Fruit fly (Drosophila melanogaster) whole organism, embryonic: ENCODE results near the gene CG7227.

Source experiments
- BEAF-32 ChIP-seq: fragments of 200-800 bp; sonication (Bioruptor generic); optimal IDR thresholded peaks from 3 replicates; lab custom pipeline; 2017; ENCODE audit warnings: missing biosample characterization, missing genetic modification characterization, mild to moderate bottlenecking, moderate library complexity, missing genetic modification reagents
- CG10209 ChIP-seq: fragments of 200-800 bp; sonication (Bioruptor generic); optimal IDR thresholded peaks from 3 replicates; lab custom pipeline; 2017; ENCODE audit warnings: missing biosample characterization, mild to moderate bottlenecking, missing genetic modification characterization, missing genetic modification reagents
- CG12104 ChIP-seq: fragments of 200-800 bp; sonication (Bioruptor generic); optimal IDR thresholded peaks from 3 replicates; lab custom pipeline; 2016; ENCODE audit warnings: missing biosample characterization, missing genetic modification characterization
- CG13123 ChIP-seq: fragments of 200-800 bp; sonication (Bioruptor generic); optimal IDR thresholded peaks from 2 replicates; lab custom pipeline; 2016; ENCODE audit warnings: missing biosample characterization, missing genetic modification characterization
- CG13296 ChIP-seq: fragments of 200-800 bp; sonication (Bioruptor generic); optimal IDR thresholded peaks from 3 replicates; lab custom pipeline; 2018; ENCODE audit warnings: missing biosample characterization, mild to moderate bottlenecking, missing genetic modification characterization
- CG15269 ChIP-seq: fragments of 200-800 bp; sonication (Bioruptor generic); optimal IDR thresholded peaks from 2 replicates; lab custom pipeline; 2018; ENCODE audit warnings: missing biosample characterization, mild to moderate bottlenecking, missing genetic modification characterization, moderate library complexity
- CG15479 ChIP-seq: fragments of 200-800 bp; sonication (Bioruptor generic); optimal IDR thresholded peaks from 3 replicates; lab custom pipeline; 2019; ENCODE audit warnings: missing biosample characterization, mild to moderate bottlenecking, missing genetic modification characterization, moderate library complexity
- CG1602 ChIP-seq: fragments of 200-800 bp; sonication (Bioruptor generic); optimal IDR thresholded peaks from 3 replicates; lab custom pipeline; 2016; ENCODE audit warnings: missing biosample characterization, missing genetic modification characterization
- CG16779 ChIP-seq: fragments of 200-800 bp; sonication (Bioruptor generic); IDR thresholded peaks from 2 replicates; pipeline ENCODE4 v1.3.6; 2022; ENCODE audit warnings: missing biosample characterization, missing genetic modification characterization
- CG18262 ChIP-seq: fragments of 200-800 bp; optimal IDR thresholded peaks from 3 replicates; lab custom pipeline; 2019; ENCODE audit warnings: missing biosample characterization, mild to moderate bottlenecking, missing genetic modification characterization, moderate library complexity
- CG18764 ChIP-seq: fragments of 200-800 bp; sonication (Bioruptor generic); optimal IDR thresholded peaks from 3 replicates; lab custom pipeline; 2016; ENCODE audit warnings: missing biosample characterization, missing genetic modification characterization
- CG2116 ChIP-seq: fragments of 200-800 bp; sonication (Bioruptor generic); optimal IDR thresholded peaks from 3 replicates; lab custom pipeline; 2018; ENCODE audit warnings: missing biosample characterization, mild to moderate bottlenecking, missing genetic modification characterization
- CG31365 ChIP-seq: fragments of 200-800 bp; sonication (Bioruptor generic); optimal IDR thresholded peaks from 2 replicates; lab custom pipeline; 2018; ENCODE audit warnings: missing biosample characterization, mild to moderate bottlenecking, missing genetic modification characterization
- CG33213 ChIP-seq: fragments of 200-800 bp; sonication (Bioruptor generic); optimal IDR thresholded peaks from 3 replicates; lab custom pipeline; 2016; ENCODE audit warnings: missing biosample characterization, missing genetic modification characterization
- CG42726 ChIP-seq: fragments of 200-800 bp; sonication (Bioruptor generic); IDR thresholded peaks from 2 replicates; pipeline ENCODE4 v1.3.6; 2022; ENCODE audit warnings: missing biosample characterization, missing genetic modification characterization; ENCODE audit not compliant: partially characterized antibody
- CG4820 ChIP-seq: fragments of 200-800 bp; sonication (Bioruptor generic); optimal IDR thresholded peaks from 3 replicates; lab custom pipeline; 2016; ENCODE audit warnings: missing biosample characterization, missing genetic modification characterization
- CG8281 ChIP-seq: fragments of 200-800 bp; sonication (Bioruptor generic); optimal IDR thresholded peaks from 2 replicates; lab custom pipeline; 2018; ENCODE audit warnings: missing biosample characterization, mild to moderate bottlenecking, missing genetic modification characterization, moderate library complexity
- CG9437 ChIP-seq: fragments of 200-800 bp; sonication (Bioruptor generic); optimal IDR thresholded peaks from 2 replicates; lab custom pipeline; 2018; ENCODE audit warnings: missing biosample characterization, mild to moderate bottlenecking, missing genetic modification characterization
- Dfd ChIP-seq, 2 experiments: fragments of >200 bp; optimal IDR thresholded peaks; 2 replicates each; lab custom pipeline; 2017; ENCODE audit warnings: missing biosample characterization in 2 of 2, missing genetic modification characterization in 2 of 2
- Doc2 ChIP-seq: fragments of 200-800 bp; sonication (Bioruptor generic); IDR thresholded peaks from 2 replicates; pipeline ENCODE4 v1.3.6; 2022; ENCODE audit warnings: missing biosample characterization, missing genetic modification characterization
- Doc3 ChIP-seq: fragments of 200-800 bp; sonication (Bioruptor generic); IDR thresholded peaks from 3 replicates; pipeline ENCODE4 v1.3.6; 2022; ENCODE audit warnings: missing biosample characterization, missing genetic modification characterization; ENCODE audit not compliant: partially characterized antibody
- Ets65A ChIP-seq: fragments of 200-800 bp; sonication (Bioruptor generic); peaks from one replicate; lab custom pipeline; 2016; ENCODE audit warnings: missing biosample characterization, missing genetic modification characterization
- Ets97D ChIP-seq: fragments of 200-800 bp; sonication (Bioruptor generic); optimal IDR thresholded peaks from 3 replicates; lab custom pipeline; 2016; ENCODE audit warnings: missing biosample characterization, missing genetic modification characterization
- HLH3B ChIP-seq: fragments of 200-800 bp; sonication (Bioruptor generic); IDR thresholded peaks from 2 replicates; pipeline ENCODE4 v1.3.6; 2022; ENCODE audit warnings: missing biosample characterization, missing genetic modification characterization
- MBD-R2 ChIP-seq: fragments of 200-800 bp; sonication (Bioruptor generic); IDR thresholded peaks from 2 replicates; pipeline ENCODE4 v1.3.6; 2022; ENCODE audit warnings: missing biosample characterization, missing genetic modification characterization
- Meics ChIP-seq: fragments of 200-800 bp; sonication (Bioruptor generic); optimal IDR thresholded peaks from 2 replicates; lab custom pipeline; 2017; ENCODE audit warnings: missing biosample characterization, mild to moderate bottlenecking, missing genetic modification characterization
- Sry-β ChIP-seq: fragments of 200-800 bp; sonication (Bioruptor generic); optimal IDR thresholded peaks from 2 replicates; lab custom pipeline; 2018; ENCODE audit warnings: missing biosample characterization, mild to moderate bottlenecking, missing genetic modification characterization, moderate library complexity
- YL-1 ChIP-seq: fragments of 200-800 bp; sonication (Bioruptor generic); optimal IDR thresholded peaks from 3 replicates; lab custom pipeline; 2017; ENCODE audit warnings: missing biosample characterization, mild to moderate bottlenecking, missing genetic modification characterization
- amos ChIP-seq: fragments of 200-800 bp; sonication (Bioruptor generic); IDR thresholded peaks from 2 replicates; pipeline ENCODE4 v1.3.6; 2022; ENCODE audit warnings: missing biosample characterization, missing genetic modification characterization; ENCODE audit not compliant: partially characterized antibody
- bab2 ChIP-seq: fragments of 200-800 bp; sonication (Bioruptor generic); optimal IDR thresholded peaks from 2 replicates; lab custom pipeline; 2016; ENCODE audit warnings: missing biosample characterization, missing genetic modification characterization
- caup ChIP-seq: fragments of 200-800 bp; sonication (Bioruptor generic); optimal IDR thresholded peaks from 3 replicates; lab custom pipeline; 2017; ENCODE audit warnings: missing biosample characterization, mild to moderate bottlenecking, missing genetic modification characterization, moderate library complexity; ENCODE audit not compliant: severe bottlenecking
- cg ChIP-seq: fragments of 200-800 bp; sonication (Bioruptor generic); optimal IDR thresholded peaks from 3 replicates; lab custom pipeline; 2019; ENCODE audit warnings: missing biosample characterization, mild to moderate bottlenecking, missing genetic modification characterization, moderate library complexity
- chif ChIP-seq, 2 experiments: fragments of 200-800 bp; sonication (Bioruptor generic); optimal IDR thresholded peaks; 3 replicates each; lab custom pipeline; 2016; ENCODE audit warnings: missing biosample characterization in 2 of 2, missing genetic modification characterization in 2 of 2
- crp ChIP-seq, 2 experiments: fragments of 200-800 bp; sonication (Bioruptor generic); optimal IDR thresholded peaks; 2 replicates in 1 of 2; 3 replicates in 1 of 2; lab custom pipeline; 2017; ENCODE audit warnings: missing biosample characterization in 2 of 2, missing genetic modification characterization in 2 of 2, mild to moderate bottlenecking in 1 of 2, moderate library complexity in 1 of 2
- dmrt99B ChIP-seq: fragments of 200-800 bp; sonication (Bioruptor generic); optimal IDR thresholded peaks from 2 replicates; lab custom pipeline; 2018; ENCODE audit warnings: missing biosample characterization, mild to moderate bottlenecking, missing genetic modification characterization, moderate library complexity
- eve ChIP-seq, 2 experiments: fragments of >200 bp; optimal IDR thresholded peaks; 2 replicates each; lab custom pipeline; 2017; ENCODE audit warnings: missing biosample characterization in 2 of 2, missing genetic modification characterization in 2 of 2
- grau ChIP-seq: fragments of 200-800 bp; optimal IDR thresholded peaks from 3 replicates; lab custom pipeline; 2019; ENCODE audit warnings: missing biosample characterization, mild to moderate bottlenecking, missing genetic modification characterization, moderate library complexity
- kay ChIP-seq: fragments of 200-800 bp; sonication (Bioruptor generic); optimal IDR thresholded peaks from 2 replicates; lab custom pipeline; 2016; ENCODE audit warnings: missing biosample characterization, missing genetic modification characterization
- nau ChIP-seq: fragments of 200-800 bp; sonication (Bioruptor generic); optimal IDR thresholded peaks from 3 replicates; lab custom pipeline; 2017; ENCODE audit warnings: missing biosample characterization, mild to moderate bottlenecking, missing genetic modification characterization, missing genetic modification reagents
- nerfin-1 ChIP-seq: fragments of 200-800 bp; sonication (Bioruptor generic); optimal IDR thresholded peaks from 3 replicates; lab custom pipeline; 2019; ENCODE audit warnings: missing biosample characterization, mild to moderate bottlenecking, missing genetic modification characterization, moderate library complexity
- pros ChIP-seq: fragments of 200-800 bp; sonication (Bioruptor generic); optimal IDR thresholded peaks from 3 replicates; lab custom pipeline; 2019; ENCODE audit warnings: missing biosample characterization, mild to moderate bottlenecking, missing genetic modification characterization, moderate library complexity
- psq ChIP-seq: fragments of 200-800 bp; sonication (Bioruptor generic); optimal IDR thresholded peaks from 2 replicates; lab custom pipeline; 2017; ENCODE audit warnings: missing biosample characterization, missing genetic modification characterization
- ranshi ChIP-seq: fragments of 200-800 bp; sonication (Bioruptor generic); IDR thresholded peaks from 2 replicates; pipeline ENCODE4 v1.3.6; 2022; ENCODE audit warnings: missing biosample characterization, missing genetic modification characterization
- rib ChIP-seq: fragments of 200-800 bp; sonication (Bioruptor generic); IDR thresholded peaks from 2 replicates; pipeline ENCODE4 v1.3.6; 2022; ENCODE audit warnings: missing biosample characterization, missing genetic modification characterization
- sc ChIP-seq, 3 experiments: fragments of >200 bp in 2 of 3; fragments of 200-800 bp in 1 of 3; sonication (Bioruptor generic) in 1 of 3; optimal IDR thresholded peaks; 2 replicates in 2 of 3; 3 replicates in 1 of 3; lab custom pipeline; 2017; ENCODE audit warnings: mild to moderate bottlenecking in 1 of 3, missing biosample characterization in 1 of 3, missing genetic modification characterization in 1 of 3, missing genetic modification reagents in 1 of 3
- trh ChIP-seq: fragments of 200-800 bp; sonication (Bioruptor generic); optimal IDR thresholded peaks from 2 replicates; lab custom pipeline; 2016; ENCODE audit warnings: missing biosample characterization, missing genetic modification characterization
- tx ChIP-seq: fragments of 200-800 bp; sonication (Bioruptor generic); optimal IDR thresholded peaks from 2 replicates; lab custom pipeline; 2016; ENCODE audit warnings: missing biosample characterization, missing genetic modification characterization
- unpg ChIP-seq: fragments of 200-800 bp; sonication (Bioruptor generic); optimal IDR thresholded peaks from 3 replicates; lab custom pipeline; 2018; ENCODE audit warnings: missing biosample characterization, mild to moderate bottlenecking, missing genetic modification characterization, moderate library complexity

CG7227 gene

dm6 chr2L:8042645-8043281, 44.8 kb upstream of the CG7227 start, which contains the start of gene RpL36A (continued):
- TF ChIP-seq nerfin-1 (tag; lab: Kevin White, UChicago) (peak; percentile 28), CG31365 (tag; lab: Kevin White, UChicago) (peak; percentile 49), CG42726 (GFP tag; lab: Robert Waterston, UW) (peak; percentile 97), Ets65A (GFP tag; lab: Kevin White, UChicago) (peak; percentile 93), CG16779 (no peak), MBD-R2 (peak; percentile 24; the same call in 1 of the 2 replicates), kay (GFP tag; lab: Kevin White, UChicago) (no peak), CG13123 (no peak), CG2116 (GFP tag; lab: Kevin White, UChicago) (peak; percentile 85), chif (GFP tag; optimal IDR thresholded peaks at IDR 0.05; lab: Kevin White, UChicago) (peak in 1 of 2 experiments; percentile 63), CG12104 (peak; percentile 57), eve (GFP tag; optimal IDR thresholded peaks at IDR 0.05; lab: Kevin White, UChicago) (no peak), CG15269 (tag; lab: Kevin White, UChicago) (no peak), rib (no peak), ranshi (GFP tag; lab: Robert Waterston, UW) (peak; percentile 52; the same call in 1 of the 2 replicates), sc (optimal IDR thresholded peaks at IDR 0.05; lab: Kevin White, UChicago) (no peak), sc (GFP tag; optimal IDR thresholded peaks at IDR 0.05; lab: Kevin White, UChicago) (no peak), amos (GFP tag; lab: Robert Waterston, UW) (peak; percentile 97), crp (GFP tag; optimal IDR thresholded peaks at IDR 0.05; lab: Kevin White, UChicago) (no peak), Dfd (GFP tag; optimal IDR thresholded peaks at IDR 0.05; lab: Kevin White, UChicago) (no peak), CG10209 (GFP tag; lab: Kevin White, UChicago) (peak; percentile 42), CG15479 (GFP tag; lab: Kevin White, UChicago) (no peak), pros (GFP tag; lab: Kevin White, UChicago) (no peak), CG4820 (no peak), Meics (GFP tag; lab: Kevin White, UChicago) (peak; percentile 70), CG18262 (tag; lab: Kevin White, UChicago) (no peak), bab2 (no peak), CG1602 (peak; percentile 29), HLH3B (GFP tag; lab: Robert Waterston, UW) (0 out of 2 replicates have a peak, but pooled peaks have one; percentile 36), trh (peak; percentile 6), grau (tag; lab: Kevin White, UChicago) (peak; percentile 60), unpg (GFP tag; lab: Kevin White, UChicago) (peak; percentile 64), CG33213 (GFP tag; lab: Kevin White, UChicago) (no peak), BEAF-32 (peak; percentile 92), psq (no peak), caup (GFP tag; lab: Kevin White, UChicago) (peak; percentile 62), Doc3 (GFP tag; lab: Robert Waterston, UW) (peak; percentile 70), CG9437 (GFP tag; lab: Kevin White, UChicago) (peak; percentile 65), YL-1 (GFP tag; lab: Kevin White, UChicago) (peak; percentile 91), CG13296 (GFP tag; lab: Kevin White, UChicago) (peak; percentile 75), Ets97D (peak; percentile 98), CG18764 (GFP tag; lab: Kevin White, UChicago) (no peak), Sry-β (no peak), nau (no peak), tx (GFP tag; lab: Kevin White, UChicago) (no peak), cg (GFP tag; lab: Kevin White, UChicago) (no peak), Doc2 (GFP tag; lab: Robert Waterston, UW) (no peak), CG8281 (tag; lab: Kevin White, UChicago) (no peak), dmrt99B (tag; lab: Kevin White, UChicago) (no peak)
